Fruit fly (Drosophila melanogaster) whole organism, prepupa: ENCODE measurements around the gene CG8219.

ENCODE experiments used
- Blimp-1 ChIP-seq: fragments of 200-800 bp; sonication (Bioruptor generic); optimal IDR thresholded peaks from 3 replicates; lab custom pipeline; 2017; ENCODE audit warnings: missing biosample characterization, missing genetic modification characterization, mild to moderate bottlenecking, moderate library complexity, missing genetic modification reagents
- CG10631 ChIP-seq: fragments of 200-800 bp; sonication (Bioruptor generic); optimal IDR thresholded peaks from 2 replicates; lab custom pipeline; 2016; ENCODE audit warnings: missing biosample characterization, missing genetic modification characterization
- CG10669 ChIP-seq: fragments of 200-800 bp; sonication (Bioruptor generic); optimal IDR thresholded peaks from 3 replicates; lab custom pipeline; 2018; ENCODE audit warnings: missing biosample characterization, mild to moderate bottlenecking, missing genetic modification characterization, moderate library complexity
- CG11762 ChIP-seq: fragments of 200-800 bp; sonication (Bioruptor generic); optimal IDR thresholded peaks from 3 replicates; lab custom pipeline; 2016; ENCODE audit warnings: missing biosample characterization, missing genetic modification characterization; ENCODE audit not compliant: insufficient read depth
- CG11902 ChIP-seq: fragments of 200-800 bp; sonication (Bioruptor generic); optimal IDR thresholded peaks from 3 replicates; lab custom pipeline; 2016; ENCODE audit warnings: missing biosample characterization, missing genetic modification characterization
- CG15336 ChIP-seq: fragments of 200-800 bp; sonication (Bioruptor generic); IDR thresholded peaks from 2 replicates; pipeline ENCODE4 v1.3.6; 2022; ENCODE audit warnings: missing biosample characterization, missing genetic modification characterization
- CG31627 ChIP-seq: fragments of 200-800 bp; sonication (Bioruptor generic); optimal IDR thresholded peaks from 3 replicates; lab custom pipeline; 2016; ENCODE audit warnings: missing biosample characterization, missing genetic modification characterization
- CG32006 ChIP-seq: fragments of 200-800 bp; sonication (Bioruptor generic); optimal IDR thresholded peaks from 3 replicates; lab custom pipeline; 2017; ENCODE audit warnings: missing biosample characterization, mild to moderate bottlenecking, missing genetic modification characterization
- CG34406 ChIP-seq: fragments of 200-800 bp; sonication (Bioruptor generic); optimal IDR thresholded peaks from 3 replicates; lab custom pipeline; 2016; ENCODE audit warnings: missing biosample characterization, missing genetic modification characterization
- CG3919 ChIP-seq: fragments of 200-800 bp; sonication (Bioruptor generic); optimal IDR thresholded peaks from 3 replicates; lab custom pipeline; 2016; ENCODE audit warnings: missing biosample characterization, missing genetic modification characterization
- CG4318 ChIP-seq: fragments of 200-800 bp; sonication (Bioruptor generic); optimal IDR thresholded peaks from 3 replicates; lab custom pipeline; 2017; ENCODE audit warnings: missing biosample characterization, mild to moderate bottlenecking, missing genetic modification characterization
- CG6163 ChIP-seq: fragments of 200-800 bp; sonication (Bioruptor generic); IDR thresholded peaks from 3 replicates; pipeline ENCODE4 v1.3.6; 2022; ENCODE audit warnings: missing biosample characterization, missing genetic modification characterization
- CG6792 ChIP-seq: fragments of 200-800 bp; sonication (Bioruptor generic); optimal IDR thresholded peaks from 3 replicates; lab custom pipeline; 2016; ENCODE audit warnings: missing biosample characterization, missing genetic modification characterization
- CG6854 ChIP-seq: fragments of 200-800 bp; sonication (Bioruptor generic); optimal IDR thresholded peaks from 2 replicates; lab custom pipeline; 2017; ENCODE audit warnings: missing biosample characterization, mild to moderate bottlenecking, missing genetic modification characterization
- CG8119 ChIP-seq: fragments of 200-800 bp; sonication (Bioruptor generic); IDR thresholded peaks from 3 replicates; pipeline ENCODE4 v1.3.6; 2022; ENCODE audit warnings: missing biosample characterization, missing genetic modification characterization
- CG8319 ChIP-seq: fragments of 200-800 bp; sonication (Bioruptor generic); optimal IDR thresholded peaks from 3 replicates; lab custom pipeline; 2016; ENCODE audit warnings: missing biosample characterization, missing genetic modification characterization
- CG8632 ChIP-seq: fragments of 200-800 bp; sonication (Bioruptor generic); optimal IDR thresholded peaks from 3 replicates; lab custom pipeline; 2016; ENCODE audit warnings: missing biosample characterization, missing genetic modification characterization
- Eip75B ChIP-seq: fragments of 200-800 bp; sonication (Bioruptor generic); optimal IDR thresholded peaks from 3 replicates; lab custom pipeline; 2016; ENCODE audit warnings: missing biosample characterization, missing genetic modification characterization
- Eip78C ChIP-seq: fragments of 200-800 bp; sonication (Bioruptor generic); peaks from one replicate; lab custom pipeline; 2016; ENCODE audit warnings: missing biosample characterization, missing genetic modification characterization
- Eip93F ChIP-seq: fragments of 200-800 bp; sonication (Bioruptor generic); optimal IDR thresholded peaks from 2 replicates; lab custom pipeline; 2016; ENCODE audit warnings: missing biosample characterization, mild to moderate bottlenecking, missing genetic modification characterization
- Ets21C ChIP-seq: fragments of 200-800 bp; sonication (Bioruptor generic); optimal IDR thresholded peaks from 3 replicates; lab custom pipeline; 2016; ENCODE audit warnings: missing biosample characterization, missing genetic modification characterization
- Ets96B ChIP-seq: fragments of 200-800 bp; optimal IDR thresholded peaks from 2 replicates; lab custom pipeline; 2019; ENCODE audit warnings: missing biosample characterization, mild to moderate bottlenecking, missing genetic modification characterization, moderate library complexity
- Gug ChIP-seq: fragments of 200-800 bp; sonication (Bioruptor generic); IDR thresholded peaks from 2 replicates; pipeline ENCODE4 v1.3.6; 2022; ENCODE audit warnings: missing biosample characterization, missing genetic modification characterization
- Hr38 ChIP-seq: sonication (Bioruptor generic); optimal IDR thresholded peaks from 2 replicates; lab custom pipeline; 2016; ENCODE audit warnings: missing biosample characterization, missing genetic modification characterization
- Hr39 ChIP-seq: fragments of 200-800 bp; sonication (Bioruptor generic); optimal IDR thresholded peaks from 2 replicates; lab custom pipeline; 2016; ENCODE audit warnings: missing biosample characterization, missing genetic modification characterization
- Hr4 ChIP-seq: fragments of 200-800 bp; sonication (Bioruptor generic); optimal IDR thresholded peaks from 3 replicates; lab custom pipeline; 2016; ENCODE audit warnings: missing biosample characterization, missing genetic modification characterization
- Lpt ChIP-seq: fragments of 200-800 bp; sonication (Bioruptor generic); optimal IDR thresholded peaks from 3 replicates; lab custom pipeline; 2016; ENCODE audit warnings: missing biosample characterization, missing genetic modification characterization
- Met ChIP-seq: fragments of 200-800 bp; sonication (Bioruptor generic); optimal IDR thresholded peaks from 3 replicates; lab custom pipeline; 2016; ENCODE audit warnings: missing biosample characterization, missing genetic modification characterization
- Smox ChIP-seq: fragments of 200-800 bp; sonication (Bioruptor generic); optimal IDR thresholded peaks from 3 replicates; lab custom pipeline; 2016; ENCODE audit warnings: missing biosample characterization, missing genetic modification characterization
- Sox102F ChIP-seq: fragments of 200-800 bp; sonication (Bioruptor generic); optimal IDR thresholded peaks from 2 replicates; lab custom pipeline; 2016; ENCODE audit warnings: missing biosample characterization, mild to moderate bottlenecking, missing genetic modification characterization
- achi ChIP-seq: fragments of 200-800 bp; sonication (Bioruptor generic); optimal IDR thresholded peaks from 3 replicates; lab custom pipeline; 2016; ENCODE audit warnings: missing biosample characterization, missing genetic modification characterization
- acj6 ChIP-seq: fragments of 200-800 bp; sonication (Bioruptor generic); optimal IDR thresholded peaks from 3 replicates; lab custom pipeline; 2016; ENCODE audit warnings: missing biosample characterization, missing genetic modification characterization
- dac ChIP-seq: fragments of 200-800 bp; sonication (Bioruptor generic); optimal IDR thresholded peaks from 2 replicates; lab custom pipeline; 2017; ENCODE audit warnings: missing biosample characterization, mild to moderate bottlenecking, missing genetic modification characterization
- eg ChIP-seq: fragments of 200-800 bp; sonication (Bioruptor generic); IDR thresholded peaks from 3 replicates; pipeline ENCODE4 v1.3.6; 2022; ENCODE audit warnings: missing biosample characterization, missing genetic modification characterization
- esn ChIP-seq: fragments of 200-800 bp; sonication (Bioruptor generic); optimal IDR thresholded peaks from 2 replicates; lab custom pipeline; 2016; ENCODE audit warnings: missing biosample characterization, mild to moderate bottlenecking, missing genetic modification characterization, moderate library complexity
- fd59A ChIP-seq: fragments of 200-800 bp; sonication (Bioruptor generic); optimal IDR thresholded peaks from 2 replicates; lab custom pipeline; 2017; ENCODE audit warnings: missing biosample characterization, mild to moderate bottlenecking, missing genetic modification characterization, missing genetic modification reagents
- fkh ChIP-seq: fragments of 200-800 bp; sonication (Bioruptor generic); optimal IDR thresholded peaks from 3 replicates; lab custom pipeline; 2017; ENCODE audit warnings: missing biosample characterization, mild to moderate bottlenecking, missing genetic modification characterization, moderate library complexity
- lz ChIP-seq: fragments of 200-800 bp; sonication (Bioruptor generic); optimal IDR thresholded peaks from 3 replicates; lab custom pipeline; 2016; ENCODE audit warnings: missing biosample characterization, missing genetic modification characterization
- pdm3 ChIP-seq: fragments of 200-800 bp; sonication (Bioruptor generic); optimal IDR thresholded peaks from 3 replicates; lab custom pipeline; 2016; ENCODE audit warnings: missing biosample characterization, missing genetic modification characterization
- salr ChIP-seq, 2 experiments: fragments of 200-800 bp; sonication (Bioruptor generic); optimal IDR thresholded peaks; 3 replicates each; lab custom pipeline; 2016 to 2018; ENCODE audit warnings: missing biosample characterization in 2 of 2, missing genetic modification characterization in 2 of 2, mild to moderate bottlenecking in 1 of 2
- spab ChIP-seq: fragments of 200-800 bp; sonication (Bioruptor generic); optimal IDR thresholded peaks from 2 replicates; lab custom pipeline; 2017; ENCODE audit warnings: missing biosample characterization, mild to moderate bottlenecking, missing genetic modification characterization, missing genetic modification reagents
- svp ChIP-seq: fragments of 200-800 bp; sonication (Bioruptor generic); peaks from one replicate; lab custom pipeline; 2016; ENCODE audit warnings: missing biosample characterization, missing genetic modification characterization
- vri ChIP-seq: fragments of 200-800 bp; sonication (Bioruptor generic); optimal IDR thresholded peaks from 3 replicates; lab custom pipeline; 2016; ENCODE audit warnings: missing biosample characterization, mild to moderate bottlenecking, missing genetic modification characterization

Gene CG8219

DNA sequence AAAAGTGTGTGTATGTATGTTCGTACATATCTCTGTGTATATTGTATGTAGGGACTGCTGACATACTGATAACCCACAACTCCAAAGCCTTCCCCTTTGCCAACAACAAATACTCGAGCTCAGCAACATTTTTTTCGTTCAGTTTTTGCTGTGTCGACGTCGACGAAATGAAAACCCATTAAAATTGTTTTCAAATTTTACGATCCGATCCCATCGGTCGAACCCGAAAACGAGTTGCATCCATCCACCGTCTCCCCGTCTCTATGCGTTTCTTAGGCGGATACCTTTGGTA, 16.5 kb downstream of the CG8219 start:
- TF ChIP-seq svp (GFP tag; lab: Kevin White, UChicago) (peak; percentile 70), Hr38 (GFP tag; lab: Kevin White, UChicago) (no peak)

DNA sequence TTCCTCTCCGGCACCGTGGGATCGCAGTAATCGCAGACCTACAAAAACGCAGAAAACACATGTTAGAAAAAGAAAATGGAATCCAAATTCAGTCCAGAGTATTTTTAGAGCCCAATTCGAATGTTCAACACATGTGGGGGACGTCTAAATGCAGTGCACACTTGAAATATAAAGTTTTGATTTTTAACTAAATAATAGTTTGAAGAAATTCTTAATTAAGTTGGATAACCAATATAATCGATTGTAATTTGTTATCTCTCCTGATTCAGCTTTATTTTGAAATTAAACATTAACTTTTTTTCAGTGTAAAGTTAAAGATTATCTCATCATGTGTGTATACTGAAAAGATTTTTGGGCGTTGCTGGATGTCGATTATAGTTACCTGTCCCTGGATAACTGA, 16.9 kb downstream of the CG8219 start:
- TF ChIP-seq fkh (GFP tag; lab: Kevin White, UChicago) (no peak), esn (GFP tag; lab: Kevin White, UChicago) (peak; percentile 69), eg (GFP tag; lab: Robert Waterston, UW) (peak; percentile 52; the same call in 2 of the 3 replicates), CG6792 (GFP tag; lab: Kevin White, UChicago) (peak; percentile 37), CG15336 (GFP tag; lab: Robert Waterston, UW) (peak; percentile 29; the same call in 1 of the 2 replicates), lz (no peak), CG3919 (GFP tag; lab: Kevin White, UChicago) (no peak), CG31627 (GFP tag; lab: Kevin White, UChicago) (peak; percentile 35), salr (GFP tag; optimal IDR thresholded peaks at IDR 0.05; lab: Kevin White, UChicago) (no peak), CG32006 (peak; percentile 50), Hr4 (no peak), CG11902 (GFP tag; lab: Kevin White, UChicago) (no peak), Met (GFP tag; lab: Kevin White, UChicago) (peak; percentile 67), CG10631 (GFP tag; lab: Kevin White, UChicago) (peak; percentile 55), Sox102F (GFP tag; lab: Kevin White, UChicago) (peak; percentile 53), pdm3 (GFP tag; lab: Kevin White, UChicago) (no peak), spab (GFP tag; lab: Kevin White, UChicago) (no peak), acj6 (GFP tag; lab: Kevin White, UChicago) (peak; percentile 42), CG8119 (GFP tag; lab: Robert Waterston, UW) (peak; percentile 47; the same call in 2 of the 3 replicates), CG34406 (peak; percentile 4), svp (GFP tag; lab: Kevin White, UChicago) (peak; percentile 65), CG6163 (0 out of 3 replicates have a peak, but pooled peaks have one; percentile 35), Gug (peak; percentile 26; the same call in 1 of the 2 replicates), CG8632 (GFP tag; lab: Kevin White, UChicago) (peak; percentile 30), achi (GFP tag; lab: Kevin White, UChicago) (peak; percentile 21), Hr39 (GFP tag; lab: Kevin White, UChicago) (peak; percentile 52), vri (GFP tag; lab: Kevin White, UChicago) (peak; percentile 29)

DNA sequence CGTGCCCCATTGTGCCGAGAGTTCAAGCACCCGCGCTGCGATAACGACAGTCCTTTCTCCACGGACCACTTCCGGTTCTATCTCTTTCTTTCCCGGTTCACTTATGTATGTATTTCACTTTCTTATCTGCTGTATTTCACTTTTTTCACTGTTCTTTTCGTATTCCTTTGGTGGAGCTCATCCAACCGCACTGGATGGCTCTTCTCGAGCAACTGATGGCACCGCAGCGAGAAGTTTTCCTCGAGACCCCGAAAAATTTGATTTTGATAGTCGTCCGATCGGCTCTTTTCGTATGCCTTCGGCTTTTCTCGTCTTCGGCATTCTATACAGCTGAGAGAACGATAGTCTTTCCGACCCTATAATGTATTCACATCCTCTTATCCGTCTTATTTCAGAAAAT, 17.5 kb downstream of the CG8219 start, which contains the start of gene LanA:
TSS of gene LanA (minus strand) at position 217 of the 400 bp plus-strand sequence.
- TF ChIP-seq Smox (GFP tag; lab: Kevin White, UChicago) (no peak), CG31627 (GFP tag; lab: Kevin White, UChicago) (no peak), fkh (GFP tag; lab: Kevin White, UChicago) (peak; percentile 9), CG11762 (GFP tag; lab: Kevin White, UChicago) (no peak), eg (GFP tag; lab: Robert Waterston, UW) (peak; percentile 14; the same call in 1 of the 3 replicates), CG8319 (GFP tag; lab: Kevin White, UChicago) (no peak), CG4318 (no peak), Eip93F (GFP tag; lab: Kevin White, UChicago) (no peak), Sox102F (GFP tag; lab: Kevin White, UChicago) (peak; percentile 35), dac (GFP tag; lab: Kevin White, UChicago) (no peak), fd59A (no peak), Lpt (no peak), Ets21C (GFP tag; lab: Kevin White, UChicago) (no peak), CG6854 (GFP tag; lab: Kevin White, UChicago) (peak; percentile 37), Eip78C (no peak), vri (GFP tag; lab: Kevin White, UChicago) (peak; percentile 25), CG3919 (GFP tag; lab: Kevin White, UChicago) (peak; percentile 7), svp (GFP tag; lab: Kevin White, UChicago) (peak; percentile 67), CG6163 (peak; percentile 52; the same call in 2 of the 3 replicates), CG11902 (GFP tag; lab: Kevin White, UChicago) (no peak), Eip75B (GFP tag; lab: Kevin White, UChicago) (no peak), CG34406 (no peak), salr (GFP tag; optimal IDR thresholded peaks at IDR 0.05; lab: Kevin White, UChicago) (no peak), achi (GFP tag; lab: Kevin White, UChicago) (peak; percentile 7), CG10669 (no peak), esn (GFP tag; lab: Kevin White, UChicago) (no peak), Blimp-1 (GFP tag; lab: Kevin White, UChicago) (peak; percentile 67), Ets96B (tag; lab: Kevin White, UChicago) (no peak)
- TF ChIP-seq, all 60 proteins: peak for 10
